Fruit fly (Drosophila melanogaster) whole organism, wandering third instar larva: ENCODE data around the gene ATPsynO.

Experiments
- HLH106 ChIP-seq: fragments of 200-800 bp; optimal IDR thresholded peaks from 3 replicates; lab custom pipeline; 2019; ENCODE audit warnings: missing biosample characterization, mild to moderate bottlenecking, missing genetic modification characterization, moderate library complexity
- pan ChIP-seq: fragments of >200 bp; optimal IDR thresholded peaks from 2 replicates; lab custom pipeline; 2017
- psq ChIP-seq: fragments of 200-800 bp; sonication (Bioruptor generic); optimal IDR thresholded peaks from 3 replicates; lab custom pipeline; 2017; ENCODE audit warnings: missing biosample characterization, mild to moderate bottlenecking, missing genetic modification characterization, moderate library complexity

dm6 chr3R:15249735-15250134 lies 15.7 kb upstream of the ATPsynO start, which contains the start of gene CG42404:
- TF ChIP-seq pan (lab: Kevin White, UChicago) = no peak
- TF ChIP-seq psq (GFP tag; lab: Kevin White, UChicago) = no peak
- no peak for TF ChIP-seq HLH106 (tag; lab: Kevin White, UChicago)
